Worm (Caenorhabditis elegans) whole organism, L4 larva: ENCODE measurements around the gene T04C12.33.

Source experiments
- F10B5.3 ChIP-seq: sonication (generic microtip); optimal IDR thresholded peaks from 2 replicates; lab custom pipeline; 2016; ENCODE audit warnings: mild to moderate bottlenecking, missing genetic modification characterization, missing compliant biosample characterization
- F49E8.2 ChIP-seq: sonication (generic microtip); optimal IDR thresholded peaks from 2 replicates; lab custom pipeline; 2016; ENCODE audit warnings: missing compliant biosample characterization, mild to moderate bottlenecking, missing genetic modification characterization, borderline replicate concordance
- T20F7.1 ChIP-seq: fragments of 200-800 bp; sonication (Bioruptor generic); optimal IDR thresholded peaks from 2 replicates; lab custom pipeline; 2018; ENCODE audit warnings: mild to moderate bottlenecking, missing genetic modification characterization, missing compliant biosample characterization
- T26A8.4 ChIP-seq: fragments of 200-800 bp; sonication (Bioruptor generic); IDR thresholded peaks from 2 replicates; pipeline ENCODE4 v1.3.6; 2022; ENCODE audit warnings: missing genetic modification characterization, missing compliant biosample characterization
- Y48G9A.11 ChIP-seq: fragments of 200-800 bp; sonication (Bioruptor generic); IDR thresholded peaks from 2 replicates; pipeline ENCODE4 v1.3.6; 2022; ENCODE audit warnings: missing genetic modification reagents, missing genetic modification characterization, missing compliant biosample characterization
- Y5F2A.4 ChIP-seq: fragments of 200-800 bp; sonication (Bioruptor generic); optimal IDR thresholded peaks from 2 replicates; lab custom pipeline; 2018; ENCODE audit warnings: mild to moderate bottlenecking, missing genetic modification characterization, missing compliant biosample characterization
- Y75B8A.6 ChIP-seq: fragments of 200-800 bp; sonication (Bioruptor generic); IDR thresholded peaks from 2 replicates; pipeline ENCODE4 v1.3.6; 2022; ENCODE audit warnings: missing genetic modification reagents, missing genetic modification characterization, missing compliant biosample characterization
- ZK546.5 ChIP-seq, 2 experiments: sonication (generic microtip); optimal IDR thresholded peaks; 2 replicates each; lab custom pipeline; 2017; ENCODE audit warnings: missing biosample characterization in 2 of 2, missing genetic modification characterization in 2 of 2
- aly-2 ChIP-seq: sonication (generic microtip); optimal IDR thresholded peaks from 2 replicates; lab custom pipeline; 2018; ENCODE audit warnings: missing biosample characterization, missing genetic modification characterization
- attf-4 ChIP-seq: sonication (generic microtip); optimal IDR thresholded peaks from 3 replicates; lab custom pipeline; 2017; ENCODE audit warnings: missing biosample characterization, missing genetic modification characterization
- ceh-44 ChIP-seq: fragments of 200-800 bp; sonication (Bioruptor generic); IDR thresholded peaks from 2 replicates; pipeline ENCODE4 v1.3.6; 2022; ENCODE audit warnings: missing genetic modification reagents, missing genetic modification characterization, missing compliant biosample characterization
- ceh-82 ChIP-seq: sonication (generic microtip); optimal IDR thresholded peaks from 2 replicates; lab custom pipeline; 2017; ENCODE audit warnings: missing biosample characterization, missing genetic modification characterization
- daf-16 ChIP-seq, 3 experiments: sonication (generic microtip); optimal IDR thresholded peaks; 2 replicates each; lab custom pipeline; 2016 to 2017; ENCODE audit warnings: missing genetic modification characterization in 3 of 3, missing genetic modification reagents in 3 of 3, mild to moderate bottlenecking in 2 of 3, missing compliant biosample characterization in 2 of 3, missing biosample characterization in 1 of 3, moderate library complexity in 1 of 3
- dmd-6 ChIP-seq: fragments of 200-800 bp; sonication (Bioruptor generic); IDR thresholded peaks from 2 replicates; pipeline ENCODE4 v1.3.6; 2022; ENCODE audit warnings: missing genetic modification reagents, missing genetic modification characterization, missing compliant biosample characterization
- dmd-8 ChIP-seq: fragments of 200-800 bp; sonication (Bioruptor generic); IDR thresholded peaks from 2 replicates; pipeline ENCODE4 v1.3.6; 2022; ENCODE audit warnings: missing genetic modification characterization, missing compliant biosample characterization
- dmd-9 ChIP-seq: fragments of 200-800 bp; sonication (Bioruptor generic); IDR thresholded peaks from 2 replicates; pipeline ENCODE4 v1.3.6; 2022; ENCODE audit warnings: missing genetic modification reagents, missing genetic modification characterization, missing compliant biosample characterization
- dpl-1 ChIP-seq: fragments of 150-350 bp; optimal IDR thresholded peaks from 2 replicates; lab custom pipeline; 2014; ENCODE audit warnings: missing biosample characterization, missing genetic modification reagents, missing genetic modification characterization
- egl-43 ChIP-seq: fragments of 200-800 bp; sonication (Bioruptor generic); IDR thresholded peaks from 2 replicates; pipeline ENCODE4 v1.3.6; 2022; ENCODE audit warnings: missing genetic modification reagents, missing genetic modification characterization, missing compliant biosample characterization
- fkh-10 ChIP-seq: fragments of 150-350 bp; optimal IDR thresholded peaks from 2 replicates; lab custom pipeline; 2014; ENCODE audit warnings: missing biosample characterization, missing genetic modification reagents, missing genetic modification characterization
- gei-8 ChIP-seq: fragments of 200-800 bp; sonication (Bioruptor generic); optimal IDR thresholded peaks from 2 replicates; lab custom pipeline; 2018; ENCODE audit warnings: mild to moderate bottlenecking, missing genetic modification characterization, missing compliant biosample characterization
- hif-1 ChIP-seq, 2 experiments: sonication (generic microtip); optimal IDR thresholded peaks; 2 replicates each; lab custom pipeline; 2016 to 2017; ENCODE audit warnings: missing compliant biosample characterization in 2 of 2, missing genetic modification characterization in 2 of 2, missing genetic modification reagents in 2 of 2, missing genotype in 2 of 2, mild to moderate bottlenecking in 1 of 2
- hlh-11 ChIP-seq: fragments of 200-800 bp; sonication (Bioruptor generic); optimal IDR thresholded peaks from 2 replicates; lab custom pipeline; 2018; ENCODE audit warnings: mild to moderate bottlenecking, missing genetic modification characterization, missing compliant biosample characterization
- jun-1 ChIP-seq: fragments of 150-350 bp; optimal IDR thresholded peaks from 2 replicates; lab custom pipeline; 2014; ENCODE audit warnings: missing biosample characterization, missing genetic modification reagents, missing genetic modification characterization
- lim-7 ChIP-seq: fragments of 200-800 bp; sonication (Bioruptor generic); IDR thresholded peaks from 2 replicates; pipeline ENCODE4 v1.3.6; 2022; ENCODE audit warnings: missing genetic modification characterization, missing compliant biosample characterization
- lin-1 ChIP-seq: fragments of 200-800 bp; sonication (Bioruptor generic); IDR thresholded peaks from 2 replicates; pipeline ENCODE4 v1.3.6; 2022; ENCODE audit warnings: missing genetic modification reagents, missing genetic modification characterization, missing compliant biosample characterization
- lin-15B ChIP-seq: fragments of 150-350 bp; sonication (generic microtip); optimal IDR thresholded peaks from 3 replicates; lab custom pipeline; 2014; ENCODE audit warnings: missing biosample characterization, missing genetic modification characterization
- lin-29 ChIP-seq: fragments of 200-800 bp; sonication (Bioruptor generic); IDR thresholded peaks from 2 replicates; pipeline ENCODE4 v1.3.6; 2022; ENCODE audit warnings: missing genetic modification reagents, missing genetic modification characterization, missing compliant biosample characterization
- lin-38 ChIP-seq: fragments of 200-800 bp; sonication (Bioruptor generic); IDR thresholded peaks from 2 replicates; pipeline ENCODE4 v1.3.6; 2022; ENCODE audit warnings: missing genetic modification reagents, missing genetic modification characterization, missing compliant biosample characterization
- madf-9 ChIP-seq: fragments of 200-800 bp; sonication (Bioruptor generic); conservative IDR thresholded peaks from 2 replicates; pipeline ENCODE4 v1.3.6; 2022; ENCODE audit warnings: missing genetic modification reagents, missing genetic modification characterization, missing compliant biosample characterization
- mdl-1 ChIP-seq, 2 experiments: fragments of 150-350 bp in 1 of 2; sonication (generic microtip) in 1 of 2; optimal IDR thresholded peaks; 2 replicates each; lab custom pipeline; 2014 to 2017; ENCODE audit warnings: missing biosample characterization in 2 of 2, missing genetic modification characterization in 2 of 2
- mes-2 ChIP-seq: sonication (generic microtip); optimal IDR thresholded peaks from 2 replicates; lab custom pipeline; 2016; ENCODE audit warnings: missing genotype, mild to moderate bottlenecking, missing genetic modification characterization, missing compliant biosample characterization; ENCODE audit not compliant: poor library complexity, severe bottlenecking
- mxl-2 ChIP-seq: fragments of 200-800 bp; sonication (Bioruptor generic); conservative IDR thresholded peaks from 2 replicates; pipeline ENCODE4 v1.3.6; 2022; ENCODE audit warnings: missing genetic modification reagents, missing genetic modification characterization, missing compliant biosample characterization
- nhr-10 ChIP-seq: fragments of 150-350 bp; optimal IDR thresholded peaks from 2 replicates; lab custom pipeline; 2014; ENCODE audit warnings: missing biosample characterization, missing genetic modification characterization
- nhr-11 ChIP-seq: fragments of 150-350 bp; optimal IDR thresholded peaks from 2 replicates; lab custom pipeline; 2014; ENCODE audit warnings: missing biosample characterization, missing genetic modification characterization
- nhr-237 ChIP-seq: sonication (generic microtip); optimal IDR thresholded peaks from 2 replicates; lab custom pipeline; 2017; ENCODE audit warnings: missing biosample characterization, missing genetic modification characterization
- nhr-41 ChIP-seq: fragments of 200-800 bp; sonication (Bioruptor generic); IDR thresholded peaks from 2 replicates; pipeline ENCODE4 v1.3.6; 2022; ENCODE audit warnings: missing genetic modification reagents, missing genetic modification characterization, missing compliant biosample characterization
- nhr-48 ChIP-seq: sonication (generic microtip); optimal IDR thresholded peaks from 2 replicates; lab custom pipeline; 2016; ENCODE audit warnings: mild to moderate bottlenecking, missing genetic modification characterization, missing compliant biosample characterization
- nhr-77 ChIP-seq: fragments of 150-350 bp; optimal IDR thresholded peaks from 2 replicates; lab custom pipeline; 2014; ENCODE audit warnings: missing biosample characterization, missing genetic modification characterization
- pqm-1 ChIP-seq: sonication (generic microtip); optimal IDR thresholded peaks from 2 replicates; lab custom pipeline; 2017; ENCODE audit warnings: missing biosample characterization, missing genetic modification characterization
- set-16 ChIP-seq: fragments of 200-800 bp; sonication (Bioruptor generic); IDR thresholded peaks from 2 replicates; pipeline ENCODE4 v1.3.6; 2022; ENCODE audit warnings: missing genetic modification reagents, missing genetic modification characterization, missing compliant biosample characterization
- skn-1 ChIP-seq: fragments of 150-350 bp; optimal IDR thresholded peaks from 2 replicates; lab custom pipeline; 2014; ENCODE audit warnings: missing biosample characterization, missing genetic modification characterization
- snpc-4 ChIP-seq: fragments of 150-350 bp; optimal IDR thresholded peaks from 2 replicates; lab custom pipeline; 2014; ENCODE audit warnings: missing biosample characterization, missing genetic modification characterization
- spr-1 ChIP-seq: sonication (generic microtip); optimal IDR thresholded peaks from 2 replicates; lab custom pipeline; 2016; ENCODE audit warnings: mild to moderate bottlenecking, missing genetic modification characterization, missing compliant biosample characterization
- spr-3 ChIP-seq: fragments of 200-800 bp; sonication (Bioruptor generic); optimal IDR thresholded peaks from 2 replicates; lab custom pipeline; 2018; ENCODE audit warnings: mild to moderate bottlenecking, missing genetic modification characterization, missing compliant biosample characterization
- unc-130 ChIP-seq: sonication (generic microtip); optimal IDR thresholded peaks from 2 replicates; lab custom pipeline; 2016; ENCODE audit warnings: missing genetic modification reagents, missing genetic modification characterization, missing compliant biosample characterization
- unc-62 ChIP-seq, 3 experiments: fragments of 150-350 bp in 1 of 3; sonication (generic microtip); optimal IDR thresholded peaks in 2 of 3; peaks in 1 of 3; 1 replicate in 1 of 3; 2 replicates in 2 of 3; lab custom pipeline; 2014 to 2017; ENCODE audit warnings: missing biosample characterization in 3 of 3, missing genetic modification characterization in 3 of 3, missing genetic modification reagents in 3 of 3, missing genotype in 1 of 3
- zfp-3 ChIP-seq: fragments of 200-800 bp; sonication (Bioruptor generic); conservative IDR thresholded peaks from 2 replicates; pipeline ENCODE4 v1.3.6; 2022; ENCODE audit warnings: missing genetic modification reagents, missing genetic modification characterization, missing compliant biosample characterization

T04C12.33 gene

ce11 chrV:11074448-11074847 lies 22.4 kb downstream of the T04C12.33 start, which contains the start of gene act-3 (continued):
- TF ChIP-seq set-16 (GFP tag; lab: Robert Waterston, UW) (peak; percentile 45), jun-1 (tag; lab: Kevin White, UChicago) (no peak), lin-1 (GFP tag; lab: Robert Waterston, UW) (no peak), daf-16 (GFP tag; optimal IDR thresholded peaks at IDR 0.05; lab: Kevin White, UChicago) (peak in 1 of 2 experiments; percentile 47), daf-16 (tag; optimal IDR thresholded peaks at IDR 0.05; lab: Kevin White, UChicago) (no peak), pqm-1 (tag; lab: Kevin White, UChicago) (no peak), dmd-9 (GFP tag; lab: Robert Waterston, UW) (no peak), attf-4 (tag; lab: Kevin White, UChicago) (no peak), gei-8 (GFP tag; lab: Kevin White, UChicago) (no peak), ceh-44 (no peak), skn-1 (tag; lab: Kevin White, UChicago) (no peak), Y48G9A.11 (GFP tag; lab: Robert Waterston, UW) (no peak), ZK546.5 (tag; optimal IDR thresholded peaks at IDR 0.05; lab: Kevin White, UChicago) (no peak), unc-130 (GFP tag; lab: Kevin White, UChicago) (no peak), spr-1 (tag; lab: Kevin White, UChicago) (no peak), dmd-8 (GFP tag; lab: Robert Waterston, UW) (no peak), snpc-4 (tag; lab: Kevin White, UChicago) (no peak), lin-15B (tag; lab: Kevin White, UChicago) (no peak), hlh-11 (tag; lab: Kevin White, UChicago) (peak; percentile 40), fkh-10 (GFP tag; lab: Kevin White, UChicago) (no peak), nhr-48 (tag; lab: Kevin White, UChicago) (no peak), spr-3 (GFP tag; lab: Kevin White, UChicago) (no peak), lin-29 (GFP tag; lab: Robert Waterston, UW) (no peak), nhr-11 (tag; lab: Kevin White, UChicago) (peak; percentile 46), lin-38 (GFP tag; lab: Robert Waterston, UW) (no peak), aly-2 (no peak), Y5F2A.4 (GFP tag; lab: Kevin White, UChicago) (no peak), mdl-1 (tag; optimal IDR thresholded peaks at IDR 0.05; lab: Kevin White, UChicago) (no peak), T26A8.4 (no peak), F49E8.2 (tag; lab: Kevin White, UChicago) (no peak), nhr-77 (tag; lab: Kevin White, UChicago) (no peak), lim-7 (no peak), dpl-1 (GFP tag; lab: Kevin White, UChicago) (no peak), unc-62 (GFP tag; optimal IDR thresholded peaks at IDR 0.05 in 1 of 2; lab: Kevin White, UChicago) (no peak), unc-62 (tag; optimal IDR thresholded peaks at IDR 0.05; lab: Kevin White, UChicago) (no peak), nhr-41 (no peak)

ce11 chrV:11075209-11076027 lies 23.4 kb downstream of the T04C12.33 start:
- no peak for TF ChIP-seq dmd-6 (GFP tag; lab: Robert Waterston, UW)
- peak; percentile 42 for TF ChIP-seq lin-38 (GFP tag; lab: Robert Waterston, UW)
- TF ChIP-seq F10B5.3, result peak; percentile 52
- TF ChIP-seq dmd-9 (GFP tag; lab: Robert Waterston, UW), result 0 out of 2 replicates have a peak, but pooled peaks have one; percentile 9
- no peak for TF ChIP-seq ceh-82 (tag; lab: Kevin White, UChicago)
- no peak for TF ChIP-seq nhr-10
- no peak for TF ChIP-seq lin-15B (tag; lab: Kevin White, UChicago)
- TF ChIP-seq dmd-8 (GFP tag; lab: Robert Waterston, UW), result 0 out of 2 replicates have a peak, but pooled peaks have one; percentile 44
- peak in 1 of 2 experiments; percentile 29 for TF ChIP-seq hif-1 (tag; optimal IDR thresholded peaks at IDR 0.05; lab: Kevin White, UChicago)
- TF ChIP-seq nhr-237 (tag; lab: Kevin White, UChicago), result no peak
- no peak for TF ChIP-seq ceh-44
- peak; percentile 7 for TF ChIP-seq dpl-1 (GFP tag; lab: Kevin White, UChicago)
- TF ChIP-seq nhr-48 (tag; lab: Kevin White, UChicago), result no peak
- no peak for TF ChIP-seq mxl-2 (GFP tag; lab: Robert Waterston, UW)
- no peak for TF ChIP-seq nhr-11 (tag; lab: Kevin White, UChicago)
- TF ChIP-seq mes-2 (tag; lab: Kevin White, UChicago), result peak; percentile 39
- no peak for TF ChIP-seq madf-9 (GFP tag; lab: Robert Waterston, UW)
- TF ChIP-seq egl-43 (GFP tag; lab: Robert Waterston, UW), result peak; percentile 87
- TF ChIP-seq Y75B8A.6, result no peak
- TF ChIP-seq zfp-3, result 0 out of 2 replicates have a peak, but pooled peaks have one; percentile 41
- TF ChIP-seq unc-130 (GFP tag; lab: Kevin White, UChicago), result no peak
- no peak for TF ChIP-seq T20F7.1 (GFP tag; lab: Kevin White, UChicago)
